Worm (Caenorhabditis elegans) whole organism, L4 larva: ENCODE measurements around the gene timm-17B.2.
A peak's percentile ranks its signal among the peaks of the same experiment; 100 is the strongest.

Source experiments
- T26A8.4 ChIP-seq: fragments of 200-800 bp; sonication (Bioruptor generic); IDR thresholded peaks from 2 replicates; pipeline ENCODE4 v1.3.6; 2022; ENCODE audit warnings: missing genetic modification characterization, missing compliant biosample characterization
- ama-1 ChIP-seq: fragments of 150-350 bp; optimal IDR thresholded peaks from 2 replicates; lab custom pipeline; 2014; ENCODE audit warnings: inconsistent platforms, mixed read lengths
- fkh-10 ChIP-seq: fragments of 150-350 bp; optimal IDR thresholded peaks from 2 replicates; lab custom pipeline; 2014; ENCODE audit warnings: missing biosample characterization, missing genetic modification reagents, missing genetic modification characterization
- madf-5 ChIP-seq, 2 experiments: fragments of 200-800 bp; sonication (Bioruptor generic); IDR thresholded peaks; 2 replicates each; pipeline ENCODE4 v1.3.6; 2022; ENCODE audit warnings: missing compliant biosample characterization in 2 of 2, missing genetic modification characterization in 2 of 2
- mdl-1 ChIP-seq, 2 experiments: fragments of 150-350 bp in 1 of 2; sonication (generic microtip) in 1 of 2; optimal IDR thresholded peaks; 2 replicates each; lab custom pipeline; 2014 to 2017; ENCODE audit warnings: missing biosample characterization in 2 of 2, missing genetic modification characterization in 2 of 2
- mep-1 ChIP-seq: fragments of 150-350 bp; sonication (generic microtip); optimal IDR thresholded peaks from 3 replicates; lab custom pipeline; 2014; ENCODE audit warnings: missing biosample characterization, missing genetic modification characterization
- nhr-10 ChIP-seq: fragments of 150-350 bp; optimal IDR thresholded peaks from 2 replicates; lab custom pipeline; 2014; ENCODE audit warnings: missing biosample characterization, missing genetic modification characterization
- pqm-1 ChIP-seq: sonication (generic microtip); optimal IDR thresholded peaks from 2 replicates; lab custom pipeline; 2017; ENCODE audit warnings: missing biosample characterization, missing genetic modification characterization
- skn-1 ChIP-seq: fragments of 150-350 bp; optimal IDR thresholded peaks from 2 replicates; lab custom pipeline; 2014; ENCODE audit warnings: missing biosample characterization, missing genetic modification characterization
- unc-130 ChIP-seq: sonication (generic microtip); optimal IDR thresholded peaks from 2 replicates; lab custom pipeline; 2016; ENCODE audit warnings: missing genetic modification reagents, missing genetic modification characterization, missing compliant biosample characterization
- unc-62 ChIP-seq, 3 experiments: fragments of 150-350 bp in 1 of 3; sonication (generic microtip); optimal IDR thresholded peaks in 2 of 3; peaks in 1 of 3; 1 replicate in 1 of 3; 2 replicates in 2 of 3; lab custom pipeline; 2014 to 2017; ENCODE audit warnings: missing biosample characterization in 3 of 3, missing genetic modification characterization in 3 of 3, missing genetic modification reagents in 3 of 3, missing genotype in 1 of 3
- zag-1 ChIP-seq: fragments of 150-350 bp; optimal IDR thresholded peaks from 2 replicates; lab custom pipeline; 2014; ENCODE audit warnings: missing biosample characterization, missing genetic modification characterization
- zfp-3 ChIP-seq: fragments of 200-800 bp; sonication (Bioruptor generic); conservative IDR thresholded peaks from 2 replicates; pipeline ENCODE4 v1.3.6; 2022; ENCODE audit warnings: missing genetic modification reagents, missing genetic modification characterization, missing compliant biosample characterization

DNA sequence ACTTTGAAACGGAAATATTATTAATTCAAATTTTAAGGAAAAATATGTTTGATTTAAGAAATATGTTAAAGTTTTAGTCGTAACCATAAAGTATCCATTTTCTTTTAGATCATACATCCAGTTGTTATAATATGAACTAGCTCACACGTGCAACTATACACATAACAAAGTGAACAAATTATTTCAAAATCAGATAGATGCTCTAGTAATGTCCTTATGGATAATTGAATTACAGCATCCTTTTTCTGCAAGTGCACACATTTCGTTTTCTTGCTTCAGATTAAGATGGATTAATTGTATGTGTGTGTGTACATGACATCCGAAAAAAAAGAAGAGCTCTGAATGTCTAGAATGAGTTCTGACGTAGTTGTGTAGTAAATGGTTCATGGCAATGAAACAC is 10.8 kb upstream of the timm-17B.2 start:
- TF ChIP-seq skn-1, result no peak
- no peak for TF ChIP-seq zag-1
- no peak for TF ChIP-seq mep-1 (tag; lab: Kevin White, UChicago)
- TF ChIP-seq pqm-1, result no peak
- TF ChIP-seq nhr-10 (tag; lab: Kevin White, UChicago), result no peak
- TF ChIP-seq madf-5 (GFP tag; IDR thresholded peaks at IDR 0.05; lab: Robert Waterston, UW), result no peak
- peak in 1 of 2 experiments; percentile 15 for TF ChIP-seq unc-62 (GFP tag; optimal IDR thresholded peaks at IDR 0.05 in 1 of 2; lab: Kevin White, UChicago)
- no peak for TF ChIP-seq unc-62 (tag; optimal IDR thresholded peaks at IDR 0.05; lab: Kevin White, UChicago)
- no peak for TF ChIP-seq unc-130 (GFP tag; lab: Kevin White, UChicago)
- TF ChIP-seq zfp-3 (GFP tag; lab: Robert Waterston, UW), result no peak
- no peak for TF ChIP-seq fkh-10 (GFP tag; lab: Kevin White, UChicago)
- TF ChIP-seq T26A8.4 (GFP tag; lab: Robert Waterston, UW), result no peak
- no peak for TF ChIP-seq mdl-1 (tag; optimal IDR thresholded peaks at IDR 0.05; lab: Kevin White, UChicago)
- TF ChIP-seq ama-1 (lab: Kevin White, UChicago), result no peak
